Fruit fly (Drosophila melanogaster) whole organism, embryonic: ENCODE results near the gene Nab2.

Source experiments
- Ada2b ChIP-seq: fragments of 200-800 bp; sonication (Bioruptor generic); IDR thresholded peaks from 2 replicates; pipeline ENCODE4 v1.3.6; 2022; ENCODE audit warnings: missing biosample characterization, missing genetic modification characterization
- CG10147 ChIP-seq: fragments of 200-800 bp; sonication (Bioruptor generic); optimal IDR thresholded peaks from 2 replicates; lab custom pipeline; 2019; ENCODE audit warnings: missing biosample characterization, mild to moderate bottlenecking, missing genetic modification characterization, moderate library complexity
- CG10209 ChIP-seq: fragments of 200-800 bp; sonication (Bioruptor generic); optimal IDR thresholded peaks from 3 replicates; lab custom pipeline; 2017; ENCODE audit warnings: missing biosample characterization, mild to moderate bottlenecking, missing genetic modification characterization, missing genetic modification reagents
- CG10431 ChIP-seq: fragments of 200-800 bp; sonication (Bioruptor generic); optimal IDR thresholded peaks from 3 replicates; lab custom pipeline; 2018; ENCODE audit warnings: missing biosample characterization, mild to moderate bottlenecking, missing genetic modification characterization
- CG12942 ChIP-seq: fragments of 200-800 bp; sonication (Bioruptor generic); optimal IDR thresholded peaks from 3 replicates; lab custom pipeline; 2016; ENCODE audit warnings: missing biosample characterization, missing genetic modification characterization
- CG16779 ChIP-seq: fragments of 200-800 bp; sonication (Bioruptor generic); IDR thresholded peaks from 2 replicates; pipeline ENCODE4 v1.3.6; 2022; ENCODE audit warnings: missing biosample characterization, missing genetic modification characterization
- CG18619 ChIP-seq: fragments of 200-800 bp; sonication (Bioruptor generic); optimal IDR thresholded peaks from 3 replicates; lab custom pipeline; 2017; ENCODE audit warnings: missing biosample characterization, mild to moderate bottlenecking, missing genetic modification characterization
- CG4730 ChIP-seq: fragments of 200-800 bp; sonication (Bioruptor generic); IDR thresholded peaks from 2 replicates; pipeline ENCODE4 v1.3.6; 2022; ENCODE audit warnings: missing biosample characterization, missing genetic modification characterization
- CG5953 ChIP-seq: fragments of 200-800 bp; sonication (Bioruptor generic); IDR thresholded peaks from 2 replicates; pipeline ENCODE4 v1.3.6; 2022; ENCODE audit warnings: missing biosample characterization, missing genetic modification characterization
- CG6254 ChIP-seq: fragments of 200-800 bp; sonication (Bioruptor generic); optimal IDR thresholded peaks from 3 replicates; lab custom pipeline; 2017; ENCODE audit warnings: mild to moderate bottlenecking, missing biosample characterization, missing genetic modification reagents, missing genetic modification characterization
- CG6272 ChIP-seq: fragments of 200-800 bp; sonication (Bioruptor generic); IDR thresholded peaks from 2 replicates; pipeline ENCODE4 v1.3.6; 2022; ENCODE audit warnings: missing biosample characterization, missing genetic modification characterization
- CTCF ChIP-seq: fragments of 200-800 bp; sonication (Bioruptor generic); optimal IDR thresholded peaks from 2 replicates; lab custom pipeline; 2017; ENCODE audit warnings: missing biosample characterization, mild to moderate bottlenecking, missing genetic modification characterization, moderate library complexity
- Dad ChIP-seq: fragments of 200-800 bp; sonication (Bioruptor generic); optimal IDR thresholded peaks from 3 replicates; lab custom pipeline; 2016; ENCODE audit warnings: missing biosample characterization, missing genetic modification characterization
- Dek ChIP-seq: fragments of 200-800 bp; sonication (Bioruptor generic); optimal IDR thresholded peaks from 3 replicates; lab custom pipeline; 2019; ENCODE audit warnings: missing biosample characterization, mild to moderate bottlenecking, missing genetic modification characterization, moderate library complexity
- Dip2 ChIP-seq: fragments of 200-800 bp; sonication (Bioruptor generic); IDR thresholded peaks from 2 replicates; pipeline ENCODE4 v1.3.6; 2022; ENCODE audit warnings: missing biosample characterization, missing genetic modification characterization
- Dip3 ChIP-seq: fragments of 200-800 bp; sonication (Bioruptor generic); optimal IDR thresholded peaks from 3 replicates; lab custom pipeline; 2016; ENCODE audit warnings: missing biosample characterization, missing genetic modification characterization
- Fer2 ChIP-seq: fragments of 200-800 bp; sonication (Bioruptor generic); optimal IDR thresholded peaks from 2 replicates; lab custom pipeline; 2018; ENCODE audit warnings: missing biosample characterization, mild to moderate bottlenecking, missing genetic modification characterization, moderate library complexity
- Jarid2 ChIP-seq: fragments of 200-800 bp; sonication (Bioruptor generic); optimal IDR thresholded peaks from 3 replicates; lab custom pipeline; 2017; ENCODE audit warnings: mild to moderate bottlenecking, missing biosample characterization, missing genetic modification reagents, missing genetic modification characterization
- PHDP ChIP-seq: fragments of 200-800 bp; sonication (Bioruptor generic); optimal IDR thresholded peaks from 3 replicates; lab custom pipeline; 2018; ENCODE audit warnings: missing biosample characterization, mild to moderate bottlenecking, missing genetic modification characterization, moderate library complexity
- Rfx ChIP-seq: fragments of 200-800 bp; sonication (Bioruptor generic); IDR thresholded peaks from 2 replicates; pipeline ENCODE4 v1.3.6; 2022; ENCODE audit warnings: missing biosample characterization, missing genetic modification characterization
- Scr ChIP-seq: fragments of 200-800 bp; sonication (Bioruptor generic); IDR thresholded peaks from 2 replicates; pipeline ENCODE4 v1.3.6; 2022; ENCODE audit warnings: missing biosample characterization, missing genetic modification characterization; ENCODE audit not compliant: partially characterized antibody
- Taf1 ChIP-seq: fragments of 200-800 bp; sonication (Bioruptor generic); IDR thresholded peaks from 2 replicates; pipeline ENCODE4 v1.3.6; 2022; ENCODE audit warnings: missing biosample characterization, missing genetic modification characterization
- az2 ChIP-seq: fragments of 200-800 bp; sonication (Bioruptor generic); optimal IDR thresholded peaks from 3 replicates; lab custom pipeline; 2016; ENCODE audit warnings: missing biosample characterization, missing genetic modification characterization
- croc ChIP-seq: fragments of 200-800 bp; sonication (Bioruptor generic); conservative IDR thresholded peaks from 3 replicates; pipeline ENCODE4 v1.3.6; 2022; ENCODE audit warnings: missing biosample characterization, missing genetic modification characterization
- dysf ChIP-seq: fragments of 200-800 bp; sonication (Bioruptor generic); IDR thresholded peaks from 3 replicates; pipeline ENCODE4 v1.3.6; 2022; ENCODE audit warnings: missing biosample characterization, missing genetic modification characterization
- emc ChIP-seq: fragments of 200-800 bp; sonication (Bioruptor generic); optimal IDR thresholded peaks from 2 replicates; lab custom pipeline; 2016; ENCODE audit warnings: missing biosample characterization, missing genetic modification characterization
- ftz-f1 ChIP-seq: fragments of 200-800 bp; sonication (Bioruptor generic); optimal IDR thresholded peaks from 2 replicates; lab custom pipeline; 2016; ENCODE audit warnings: missing biosample characterization, missing genetic modification characterization
- fu2 ChIP-seq: fragments of 200-800 bp; sonication (Bioruptor generic); optimal IDR thresholded peaks from 2 replicates; lab custom pipeline; 2016; ENCODE audit warnings: missing biosample characterization, missing genetic modification characterization
- gcm2 ChIP-seq: fragments of 200-800 bp; sonication (Bioruptor generic); optimal IDR thresholded peaks from 2 replicates; lab custom pipeline; 2016; ENCODE audit warnings: missing biosample characterization, missing genetic modification characterization
- gem ChIP-seq: fragments of 200-800 bp; sonication (Bioruptor generic); optimal IDR thresholded peaks from 2 replicates; lab custom pipeline; 2019; ENCODE audit warnings: missing biosample characterization, mild to moderate bottlenecking, missing genetic modification characterization, moderate library complexity
- ham ChIP-seq: fragments of 200-800 bp; sonication (Bioruptor generic); IDR thresholded peaks from 2 replicates; pipeline ENCODE4 v1.3.6; 2022; ENCODE audit warnings: missing biosample characterization, missing genetic modification characterization
- hth ChIP-seq: fragments of >200 bp; optimal IDR thresholded peaks from 2 replicates; lab custom pipeline; 2017; ENCODE audit warnings: inconsistent platforms
- kni ChIP-seq: fragments of 200-800 bp; sonication (Bioruptor generic); optimal IDR thresholded peaks from 3 replicates; lab custom pipeline; 2017; ENCODE audit warnings: mild to moderate bottlenecking, missing biosample characterization, missing genetic modification reagents, missing genetic modification characterization
- lab ChIP-seq: fragments of 200-800 bp; sonication (Bioruptor generic); optimal IDR thresholded peaks from 3 replicates; lab custom pipeline; 2017; ENCODE audit warnings: missing biosample characterization, missing genetic modification characterization, mild to moderate bottlenecking, moderate library complexity, missing genetic modification reagents
- pan ChIP-seq, 4 experiments: fragments of >200 bp in 3 of 4; fragments of 200-800 bp in 1 of 4; sonication (Bioruptor generic) in 1 of 4; optimal IDR thresholded peaks in 3 of 4; IDR thresholded peaks in 1 of 4; 2 replicates each; pipeline versions ENCODE4 v1.3.6 to Lab custom; 2017 to 2022; ENCODE audit warnings: missing biosample characterization in 2 of 4, missing genetic modification characterization in 2 of 4, mixed read lengths in 1 of 4
- phol ChIP-seq: fragments of 200-800 bp; sonication (Bioruptor generic); optimal IDR thresholded peaks from 3 replicates; lab custom pipeline; 2018; ENCODE audit warnings: missing biosample characterization, mild to moderate bottlenecking, missing genetic modification characterization, moderate library complexity
- pnt ChIP-seq: fragments of 200-800 bp; sonication (Bioruptor generic); optimal IDR thresholded peaks from 3 replicates; lab custom pipeline; 2016; ENCODE audit warnings: missing biosample characterization, missing genetic modification characterization
- ro ChIP-seq: fragments of 200-800 bp; sonication (Bioruptor generic); IDR thresholded peaks from 2 replicates; pipeline ENCODE4 v1.3.6; 2022; ENCODE audit warnings: missing biosample characterization, missing genetic modification characterization
- sc ChIP-seq, 3 experiments: fragments of >200 bp in 2 of 3; fragments of 200-800 bp in 1 of 3; sonication (Bioruptor generic) in 1 of 3; optimal IDR thresholded peaks; 2 replicates in 2 of 3; 3 replicates in 1 of 3; lab custom pipeline; 2017; ENCODE audit warnings: mild to moderate bottlenecking in 1 of 3, missing biosample characterization in 1 of 3, missing genetic modification characterization in 1 of 3, missing genetic modification reagents in 1 of 3
- sens ChIP-seq: fragments of 200-800 bp; sonication (Bioruptor generic); peaks from one replicate; lab custom pipeline; 2016; ENCODE audit warnings: missing biosample characterization, missing genetic modification characterization
- shn ChIP-seq: fragments of 200-800 bp; sonication (Bioruptor generic); optimal IDR thresholded peaks from 3 replicates; lab custom pipeline; 2016; ENCODE audit warnings: missing biosample characterization, missing genetic modification characterization
- sqz ChIP-seq: fragments of 200-800 bp; sonication (Bioruptor generic); optimal IDR thresholded peaks from 3 replicates; lab custom pipeline; 2018; ENCODE audit warnings: missing biosample characterization, mild to moderate bottlenecking, missing genetic modification characterization
- ssp ChIP-seq: fragments of 200-800 bp; sonication (Bioruptor generic); IDR thresholded peaks from 2 replicates; pipeline ENCODE4 v1.3.6; 2022; ENCODE audit warnings: missing biosample characterization, missing genetic modification characterization
- tx ChIP-seq: fragments of 200-800 bp; sonication (Bioruptor generic); optimal IDR thresholded peaks from 2 replicates; lab custom pipeline; 2016; ENCODE audit warnings: missing biosample characterization, missing genetic modification characterization
- vnd ChIP-seq: fragments of 200-800 bp; sonication (Bioruptor generic); IDR thresholded peaks from 3 replicates; pipeline ENCODE4 v1.3.6; 2022; ENCODE audit warnings: missing biosample characterization, missing genetic modification characterization; ENCODE audit not compliant: partially characterized antibody
- wor ChIP-seq: fragments of 200-800 bp; sonication (Bioruptor generic); IDR thresholded peaks from 2 replicates; pipeline ENCODE4 v1.3.6; 2022; ENCODE audit warnings: missing biosample characterization, missing genetic modification characterization
- z ChIP-seq: fragments of 200-800 bp; sonication (Bioruptor generic); IDR thresholded peaks from 3 replicates; pipeline ENCODE4 v1.3.6; 2022; ENCODE audit warnings: missing biosample characterization, missing genetic modification characterization
- zen ChIP-seq: fragments of 200-800 bp; sonication (Bioruptor generic); optimal IDR thresholded peaks from 3 replicates; lab custom pipeline; 2018; ENCODE audit warnings: missing biosample characterization, mild to moderate bottlenecking, missing genetic modification characterization, moderate library complexity

The Nab2 gene

dm6 chr3R:24295556-24296465 lies 22.4 kb downstream of the Nab2 start (continued):
- TF ChIP-seq sqz (GFP tag; lab: Kevin White, UChicago) (peak; percentile 31), Scr (GFP tag; lab: Robert Waterston, UW) (no peak), sens (GFP tag; lab: Kevin White, UChicago) (peak; percentile 96), pnt (GFP tag; lab: Kevin White, UChicago) (peak; percentile 69), emc (no peak), ham (GFP tag; lab: Robert Waterston, UW) (no peak), Ada2b (GFP tag; lab: Robert Waterston, UW) (peak; percentile 87), CG12942 (peak; percentile 58), az2 (GFP tag; lab: Kevin White, UChicago) (peak; percentile 75), phol (tag; lab: Kevin White, UChicago) (peak; percentile 74), CG10209 (GFP tag; lab: Kevin White, UChicago) (peak; percentile 84), shn (GFP tag; lab: Kevin White, UChicago) (peak; percentile 27), pan (optimal IDR thresholded peaks at IDR 0.05; lab: Kevin White, UChicago) (no peak), pan (GFP tag; optimal IDR thresholded peaks at IDR 0.05 in 1 of 2, IDR thresholded peaks at IDR 0.05 in 1 of 2) (peak in 1 of 2 experiments; percentile 88), zen (tag; lab: Kevin White, UChicago) (peak; percentile 66), kni (peak; percentile 38), CG6254 (GFP tag; lab: Kevin White, UChicago) (no peak), ftz-f1 (GFP tag; lab: Kevin White, UChicago) (no peak), ro (GFP tag; lab: Robert Waterston, UW) (peak; percentile 64), Dip2 (GFP tag; lab: Robert Waterston, UW) (no peak), sc (optimal IDR thresholded peaks at IDR 0.05; lab: Kevin White, UChicago) (no peak), sc (GFP tag; optimal IDR thresholded peaks at IDR 0.05; lab: Kevin White, UChicago) (peak; percentile 22), ssp (GFP tag; lab: Robert Waterston, UW) (peak; percentile 46), CG10431 (GFP tag; lab: Kevin White, UChicago) (no peak), Jarid2 (GFP tag; lab: Kevin White, UChicago) (no peak), CG10147 (GFP tag; lab: Kevin White, UChicago) (peak; percentile 49), vnd (no peak), gem (tag; lab: Kevin White, UChicago) (peak; percentile 87), dysf (GFP tag; lab: Robert Waterston, UW) (peak; percentile 86), CG16779 (peak; percentile 75; the same call in 1 of the 2 replicates), Taf1 (peak; percentile 82), tx (peak; percentile 42), fu2 (GFP tag; lab: Kevin White, UChicago) (peak; percentile 54), CG18619 (peak; percentile 73), CG5953 (0 out of 2 replicates have a peak, but pooled peaks have one; percentile 56), Fer2 (tag; lab: Kevin White, UChicago) (peak; percentile 56), lab (GFP tag; lab: Kevin White, UChicago) (peak; percentile 84), gcm2 (GFP tag; lab: Kevin White, UChicago) (no peak), CTCF (no peak), Dip3 (peak; percentile 80), CG4730 (GFP tag; lab: Robert Waterston, UW) (peak; percentile 76), Dek (tag; lab: Kevin White, UChicago) (peak; percentile 77), croc (GFP tag; lab: Robert Waterston, UW) (no peak; the same call in 2 of the 3 replicates), PHDP (tag; lab: Kevin White, UChicago) (peak; percentile 78), CG6272 (GFP tag; lab: Robert Waterston, UW) (peak; percentile 65), z (GFP tag; lab: Robert Waterston, UW) (peak; percentile 49; the same call in 1 of the 3 replicates), hth (lab: Kevin White, UChicago) (no peak), Dad (GFP tag; lab: Kevin White, UChicago) (peak; percentile 35), wor (GFP tag; lab: Robert Waterston, UW) (peak; percentile 44; the same call in 1 of the 2 replicates), Rfx (peak; percentile 90)
